Worm (Caenorhabditis elegans): ENCODE measurements around the gene F53H4.6.

F53H4.6 gene

ce11 chrX:15860556-15861008 lies at the start of gene F53H4.6:
F53H4.6 (minus strand) TSS chrX:15860606.
- TF ChIP-seq lin-15B (tag; optimal IDR thresholded peaks at IDR 0.05) (peak; percentile 77), skn-1 (tag; optimal IDR thresholded peaks at IDR 0.05) (no peak), lsy-12 (tag; optimal IDR thresholded peaks at IDR 0.05) (peak; percentile 62)

- TF ChIP-seq elt-3 (tag; optimal IDR thresholded peaks at IDR 0.05) (no peak), fos-1 (tag; optimal IDR thresholded peaks at IDR 0.05) (no peak), ceh-9 (tag; optimal IDR thresholded peaks at IDR 0.05) (no peak), R02D3.7 (tag; optimal IDR thresholded peaks at IDR 0.05) (no peak), nhr-28 (tag; optimal IDR thresholded peaks at IDR 0.05) (no peak), unc-39 (tag; optimal IDR thresholded peaks at IDR 0.05) (no peak), nhr-23 (tag; optimal IDR thresholded peaks at IDR 0.05) (no peak), sea-2 (GFP tag; optimal IDR thresholded peaks at IDR 0.05) (no peak), daf-12 (tag; optimal IDR thresholded peaks at IDR 0.05) (no peak), zag-1 (tag; optimal IDR thresholded peaks at IDR 0.05) (no peak), egl-27 (tag; optimal IDR thresholded peaks at IDR 0.05) (no peak), tbx-2 (tag; optimal IDR thresholded peaks at IDR 0.05) (no peak)
Observed at ce11 chrX:15902835-15903234, 42.4 kb upstream of the F53H4.6 start.

- TF ChIP-seq elt-3 (tag; optimal IDR thresholded peaks at IDR 0.05) (no peak), nhr-67 (tag; optimal IDR thresholded peaks at IDR 0.05) (no peak), nhr-12 (tag; optimal IDR thresholded peaks at IDR 0.05) (no peak), lsy-12 (tag; optimal IDR thresholded peaks at IDR 0.05) (no peak), ZK546.5 (tag; optimal IDR thresholded peaks at IDR 0.05) (no peak), unc-62 (GFP tag; optimal IDR thresholded peaks at IDR 0.05) (no peak), tbx-2 (tag; optimal IDR thresholded peaks at IDR 0.05) (no peak), egl-27 (tag; optimal IDR thresholded peaks at IDR 0.05) (no peak), zag-1 (tag; optimal IDR thresholded peaks at IDR 0.05) (no peak), ceh-16 (tag; optimal IDR thresholded peaks at IDR 0.05) (no peak), pqm-1 (tag; optimal IDR thresholded peaks at IDR 0.05) (no peak), eor-1 (tag; optimal IDR thresholded peaks at IDR 0.05) (no peak), R02D3.7 (tag; optimal IDR thresholded peaks at IDR 0.05) (no peak), snpc-4 (tag; optimal IDR thresholded peaks at IDR 0.05) (no peak), nhr-28 (tag; optimal IDR thresholded peaks at IDR 0.05) (no peak), nfya-1 (tag; optimal IDR thresholded peaks at IDR 0.05; ENCODE audit: insufficient read depth) (no peak), lin-15B (tag; optimal IDR thresholded peaks at IDR 0.05) (no peak), fos-1 (tag; optimal IDR thresholded peaks at IDR 0.05) (no peak)
Observed at ce11 chrX:15901214-15901613, 40.8 kb upstream of the F53H4.6 start.

- TF ChIP-seq egl-5 (tag; optimal IDR thresholded peaks at IDR 0.05) (no peak), zag-1 (tag; optimal IDR thresholded peaks at IDR 0.05) (no peak), nhr-237 (tag; optimal IDR thresholded peaks at IDR 0.05) (no peak), snpc-4 (tag; optimal IDR thresholded peaks at IDR 0.05) (peak; percentile 30), mdl-1 (tag; optimal IDR thresholded peaks at IDR 0.05) (no peak), ceh-9 (tag; optimal IDR thresholded peaks at IDR 0.05) (no peak), elt-2 (tag; optimal IDR thresholded peaks at IDR 0.05) (no peak)
Observed at ce11 chrX:15892525-15892924, 32.1 kb upstream of the F53H4.6 start.

- no peak for TF ChIP-seq tbx-2 (tag; optimal IDR thresholded peaks at IDR 0.05)
- TF ChIP-seq elt-2 (tag; optimal IDR thresholded peaks at IDR 0.05), result no peak
Observed at ce11 chrX:15887989-15888388, 27.6 kb upstream of the F53H4.6 start.

ce11 chrX:15887495-15887894 lies 27.1 kb upstream of the F53H4.6 start, which contains the start of gene F53H4.3:
F53H4.3 (minus strand) TSS chrX:15887595.
- no peak for TF ChIP-seq tbx-2 (tag; optimal IDR thresholded peaks at IDR 0.05)
- no peak for TF ChIP-seq R02D3.7 (tag; optimal IDR thresholded peaks at IDR 0.05)
- no peak for TF ChIP-seq sea-2 (GFP tag; optimal IDR thresholded peaks at IDR 0.05)
- no peak for TF ChIP-seq ztf-11 (tag; optimal IDR thresholded peaks at IDR 0.05)
- TF ChIP-seq zag-1 (tag; optimal IDR thresholded peaks at IDR 0.05), result no peak

- no peak for TF ChIP-seq zag-1 (tag; optimal IDR thresholded peaks at IDR 0.05)
- TF ChIP-seq egl-27 (tag; optimal IDR thresholded peaks at IDR 0.05), result no peak
- TF ChIP-seq mdl-1 (tag; optimal IDR thresholded peaks at IDR 0.05), result no peak
Observed at ce11 chrX:15884478-15884877, 24.1 kb upstream of the F53H4.6 start.

All from whole organism, L3 larva.